Fruit fly (Drosophila melanogaster) whole organism, adult: ENCODE results near the gene Lcp65Ad.

Experiments used
- CG14711 ChIP-seq: fragments of 200-800 bp; sonication (Bioruptor generic); optimal IDR thresholded peaks from 2 replicates; lab custom pipeline; 2018; ENCODE audit warnings: missing biosample characterization, mild to moderate bottlenecking, missing genetic modification characterization, moderate library complexity
- CG7101 ChIP-seq: fragments of 200-800 bp; sonication (Bioruptor generic); optimal IDR thresholded peaks from 2 replicates; lab custom pipeline; 2018; ENCODE audit warnings: missing biosample characterization, mild to moderate bottlenecking, missing genetic modification characterization, moderate library complexity
- Clk ChIP-seq: fragments of 200-800 bp; sonication (Bioruptor generic); optimal IDR thresholded peaks from 2 replicates; lab custom pipeline; 2017; ENCODE audit warnings: missing biosample characterization, missing genetic modification characterization
- Hr96 ChIP-seq: fragments of 200-800 bp; sonication (Bioruptor generic); optimal IDR thresholded peaks from 2 replicates; lab custom pipeline; 2016; ENCODE audit warnings: missing biosample characterization, missing genetic modification characterization
- cnc ChIP-seq, 2 experiments: fragments of >200 bp; optimal IDR thresholded peaks; 2 replicates each; lab custom pipeline; 2017
- pad ChIP-seq: fragments of 200-800 bp; sonication (Bioruptor generic); optimal IDR thresholded peaks from 3 replicates; lab custom pipeline; 2017; ENCODE audit warnings: missing biosample characterization, missing genetic modification characterization, mild to moderate bottlenecking, moderate library complexity, missing genetic modification reagents

dm6 chr3L:6154951-6155394 is 11.8 kb downstream of the Lcp65Ad start:
- TF ChIP-seq CG7101 (tag; lab: Kevin White, UChicago) (no peak), pad (no peak), cnc (optimal IDR thresholded peaks at IDR 0.05; lab: Kevin White, UChicago) (no peak), CG14711 (no peak), Clk (GFP tag; lab: Kevin White, UChicago) (no peak), Hr96 (GFP tag; lab: Kevin White, UChicago) (no peak)
